Fruit fly (Drosophila melanogaster): Measurements from ENCODE around the gene Cyp4d14.

- TF ChIP-seq CG11294 (GFP tag; IDR thresholded peaks at IDR 0.05) (no peak), fd59A (GFP tag; optimal IDR thresholded peaks at IDR 0.05) (no peak), Sox14 (GFP tag; optimal IDR thresholded peaks at IDR 0.05) (no peak), CG3919 (GFP tag; optimal IDR thresholded peaks at IDR 0.05) (no peak)
Observed at dm6 chrX:2148671-2149070, 26.4 kb downstream of the Cyp4d14 start.
